Worm (Caenorhabditis elegans) whole organism, young adult: ENCODE results near the gene F53C3.8.

Experiments
- B0019.2 ChIP-seq: fragments of 200-800 bp; sonication (Bioruptor generic); conservative IDR thresholded peaks from 2 replicates; pipeline ENCODE4 v1.3.6; 2022; ENCODE audit warnings: missing genetic modification reagents, missing genetic modification characterization, missing compliant biosample characterization
- F22D6.2 ChIP-seq: sonication (generic microtip); optimal IDR thresholded peaks from 2 replicates; lab custom pipeline; 2016; ENCODE audit warnings: mild to moderate bottlenecking, missing genetic modification characterization, missing compliant biosample characterization
- F33H1.4 ChIP-seq: fragments of 200-800 bp; sonication (Bioruptor generic); IDR thresholded peaks from 2 replicates; pipeline ENCODE4 v1.3.6; 2022; ENCODE audit warnings: missing genetic modification reagents, missing genetic modification characterization, missing compliant biosample characterization
- F37B4.10 ChIP-seq: fragments of 200-800 bp; sonication (Bioruptor generic); IDR thresholded peaks from 2 replicates; pipeline ENCODE4 v1.3.6; 2022; ENCODE audit warnings: missing genetic modification characterization, missing compliant biosample characterization
- F52B5.7 ChIP-seq: sonication (generic microtip); optimal IDR thresholded peaks from 2 replicates; lab custom pipeline; 2016; ENCODE audit warnings: mild to moderate bottlenecking, missing genetic modification characterization, missing compliant biosample characterization
- F55B11.4 ChIP-seq: sonication (generic microtip); optimal IDR thresholded peaks from 2 replicates; lab custom pipeline; 2016; ENCODE audit warnings: missing compliant biosample characterization, missing genetic modification characterization, borderline replicate concordance; ENCODE audit not compliant: insufficient read depth
- T26A5.8 ChIP-seq: sonication (generic microtip); optimal IDR thresholded peaks from 2 replicates; lab custom pipeline; 2016; ENCODE audit warnings: missing genetic modification characterization, missing compliant biosample characterization
- Y56A3A.18 ChIP-seq: fragments of 200-800 bp; sonication (Bioruptor generic); IDR thresholded peaks from 2 replicates; pipeline ENCODE4 v1.3.6; 2022; ENCODE audit warnings: missing genetic modification reagents, missing genetic modification characterization, missing compliant biosample characterization
- Y67H2A.10 ChIP-seq: fragments of 200-800 bp; sonication (Bioruptor generic); conservative IDR thresholded peaks from 2 replicates; pipeline ENCODE4 v1.3.6; 2022; ENCODE audit warnings: missing genetic modification reagents, missing genetic modification characterization, missing compliant biosample characterization
- Y79H2A.3 ChIP-seq: fragments of 200-800 bp; sonication (Bioruptor generic); conservative IDR thresholded peaks from 2 replicates; pipeline ENCODE4 v1.3.6; 2022; ENCODE audit warnings: missing genetic modification reagents, missing genetic modification characterization, missing compliant biosample characterization
- ZK185.1 ChIP-seq: sonication (generic microtip); optimal IDR thresholded peaks from 2 replicates; lab custom pipeline; 2016; ENCODE audit warnings: mild to moderate bottlenecking, missing genetic modification characterization, missing compliant biosample characterization; ENCODE audit not compliant: poor library complexity, severe bottlenecking
- ama-1 ChIP-seq, 3 experiments: fragments of 150-350 bp in 1 of 3; sonication (generic microtip) in 2 of 3; optimal IDR thresholded peaks; 2 replicates each; lab custom pipeline; 2014 to 2018; ENCODE audit warnings: missing biosample characterization in 2 of 3, missing genetic modification characterization in 2 of 3, missing genetic modification reagents in 2 of 3
- atf-7 ChIP-seq: sonication (generic microtip); optimal IDR thresholded peaks from 2 replicates; lab custom pipeline; 2017; ENCODE audit warnings: mild to moderate bottlenecking, missing genetic modification characterization, missing compliant biosample characterization
- ccch-3 ChIP-seq: fragments of 200-800 bp; sonication (Bioruptor generic); optimal IDR thresholded peaks from 2 replicates; lab custom pipeline; 2018; ENCODE audit warnings: mild to moderate bottlenecking, missing genetic modification characterization, missing compliant biosample characterization
- ceh-58 ChIP-seq: fragments of 200-800 bp; sonication (Bioruptor generic); IDR thresholded peaks from 2 replicates; pipeline ENCODE4 v1.3.6; 2022; ENCODE audit warnings: missing genetic modification characterization, missing compliant biosample characterization
- dox-1 ChIP-seq: fragments of 200-800 bp; sonication (Bioruptor generic); IDR thresholded peaks from 2 replicates; pipeline ENCODE4 v1.3.6; 2022; ENCODE audit warnings: missing genetic modification reagents, missing genetic modification characterization, missing compliant biosample characterization
- egrh-3 ChIP-seq: fragments of 200-800 bp; sonication (Bioruptor generic); IDR thresholded peaks from 2 replicates; pipeline ENCODE4 v1.3.6; 2022; ENCODE audit warnings: missing genetic modification reagents, missing genetic modification characterization, missing compliant biosample characterization
- fkh-3 ChIP-seq: sonication (generic microtip); optimal IDR thresholded peaks from 2 replicates; lab custom pipeline; 2016; ENCODE audit warnings: mild to moderate bottlenecking, missing genetic modification characterization, missing compliant biosample characterization
- lin-26 ChIP-seq: fragments of 200-800 bp; sonication (Bioruptor generic); IDR thresholded peaks from 2 replicates; pipeline ENCODE4 v1.3.6; 2022; ENCODE audit warnings: missing genetic modification reagents, missing genetic modification characterization, missing compliant biosample characterization
- lin-35 ChIP-seq, 3 experiments: fragments of 150-350 bp in 2 of 3; sonication (generic microtip) in 1 of 3; optimal IDR thresholded peaks; 2 replicates each; lab custom pipeline; 2014 to 2018; ENCODE audit warnings: missing biosample characterization in 3 of 3, missing genetic modification characterization in 3 of 3, missing genetic modification reagents in 3 of 3
- lsl-1 ChIP-seq: fragments of 200-800 bp; sonication (Bioruptor generic); optimal IDR thresholded peaks from 2 replicates; lab custom pipeline; 2018; ENCODE audit warnings: mild to moderate bottlenecking, missing genetic modification characterization, moderate library complexity, missing compliant biosample characterization
- madf-6 ChIP-seq: fragments of 200-800 bp; sonication (Bioruptor generic); IDR thresholded peaks from 2 replicates; pipeline ENCODE4 v1.3.6; 2022; ENCODE audit warnings: missing genetic modification reagents, missing genetic modification characterization, missing compliant biosample characterization
- madf-8 ChIP-seq: fragments of 200-800 bp; sonication (Bioruptor generic); conservative IDR thresholded peaks from 2 replicates; pipeline ENCODE4 v1.3.6; 2022; ENCODE audit warnings: missing genetic modification reagents, missing genetic modification characterization, missing compliant biosample characterization
- mxl-1 ChIP-seq: sonication (generic microtip); optimal IDR thresholded peaks from 2 replicates; lab custom pipeline; 2016; ENCODE audit warnings: missing genetic modification characterization, missing compliant biosample characterization
- nfyb-1 ChIP-seq: fragments of 200-800 bp; sonication (Bioruptor generic); IDR thresholded peaks from 2 replicates; pipeline ENCODE4 v1.3.6; 2022; ENCODE audit warnings: missing genetic modification reagents, missing genetic modification characterization, missing compliant biosample characterization
- nhr-27 ChIP-seq: fragments of 200-800 bp; sonication (Bioruptor generic); optimal IDR thresholded peaks from 2 replicates; lab custom pipeline; 2018; ENCODE audit warnings: mild to moderate bottlenecking, missing genetic modification characterization, moderate library complexity, missing compliant biosample characterization
- nhr-90 ChIP-seq: sonication (generic microtip); optimal IDR thresholded peaks from 2 replicates; lab custom pipeline; 2016; ENCODE audit warnings: missing genotype, mild to moderate bottlenecking, missing genetic modification characterization, missing compliant biosample characterization
- pbrm-1 ChIP-seq: fragments of 200-800 bp; sonication (Bioruptor generic); IDR thresholded peaks from 2 replicates; pipeline ENCODE4 v1.3.6; 2022; ENCODE audit warnings: missing genetic modification reagents, missing genetic modification characterization, missing compliant biosample characterization
- rcor-1 ChIP-seq: fragments of 200-800 bp; sonication (Bioruptor generic); IDR thresholded peaks from 2 replicates; pipeline ENCODE4 v1.3.6; 2022; ENCODE audit warnings: missing genetic modification reagents, missing genetic modification characterization, missing compliant biosample characterization
- snpc-1.3 ChIP-seq: sonication (generic microtip); optimal IDR thresholded peaks from 2 replicates; lab custom pipeline; 2017; ENCODE audit warnings: missing genetic modification characterization, mild to moderate bottlenecking, missing compliant biosample characterization, antibody characterized with exemption, moderate library complexity, missing genotype, missing genetic modification reagents; ENCODE audit not compliant: insufficient read depth
- snpc-3.4 ChIP-seq: sonication (generic microtip); optimal IDR thresholded peaks from 2 replicates; lab custom pipeline; 2017; ENCODE audit warnings: missing genetic modification characterization, mild to moderate bottlenecking, missing compliant biosample characterization, antibody characterized with exemption, moderate library complexity, missing genotype, missing genetic modification reagents
- somi-1 ChIP-seq: fragments of 200-800 bp; sonication (Bioruptor generic); optimal IDR thresholded peaks from 2 replicates; lab custom pipeline; 2018; ENCODE audit warnings: mild to moderate bottlenecking, missing genetic modification characterization, missing compliant biosample characterization
- tbp1 ChIP-seq: fragments of 200-800 bp; sonication (Bioruptor generic); optimal IDR thresholded peaks from 2 replicates; lab custom pipeline; 2018; ENCODE audit warnings: mild to moderate bottlenecking, missing genetic modification characterization, missing compliant biosample characterization
- tlf-1 ChIP-seq: fragments of 200-800 bp; sonication (Bioruptor generic); optimal IDR thresholded peaks from 2 replicates; lab custom pipeline; 2018; ENCODE audit warnings: mild to moderate bottlenecking, missing genetic modification characterization, missing compliant biosample characterization
- ztf-3 ChIP-seq: fragments of 200-800 bp; sonication (Bioruptor generic); optimal IDR thresholded peaks from 2 replicates; lab custom pipeline; 2018; ENCODE audit warnings: mild to moderate bottlenecking, missing genetic modification characterization, missing compliant biosample characterization

The F53C3.8 gene

ce11 chrII:3891124-3891523 lies at the start of gene F53C3.8:
TSS of gene F53C3.8 (plus strand) at chrII:3891424.
- no peak for TF ChIP-seq ceh-58

- no peak for TF ChIP-seq ccch-3 (GFP tag; lab: Kevin White, UChicago)
- TF ChIP-seq lsl-1: no peak
- TF ChIP-seq lin-35 (GFP tag; optimal IDR thresholded peaks at IDR 0.05; lab: Kevin White, UChicago): no peak
Measured at ce11 chrII:3843305-3843704, 47.9 kb upstream of the F53C3.8 start, which contains the start of the genes C17A2.7 and C17A2.3. TSS of gene C17A2.7 (minus strand) at chrII:3843405. TSS of gene C17A2.3 (plus strand) at chrII:3843609.

ce11 chrII:3846028-3846427 lies 45.2 kb upstream of the F53C3.8 start, which contains the start of gene C17A2.2:
TSS of gene C17A2.2 (plus strand) at chrII:3846328.
- TF ChIP-seq F52B5.7 (tag; lab: Kevin White, UChicago): no peak
- TF ChIP-seq Y79H2A.3 (GFP tag; lab: Robert Waterston, UW): no peak
- no peak for TF ChIP-seq egrh-3 (GFP tag; lab: Robert Waterston, UW)
- TF ChIP-seq rcor-1 (GFP tag; lab: Robert Waterston, UW): no peak

- TF ChIP-seq F22D6.2 (tag; lab: Kevin White, UChicago) (no peak), madf-6 (GFP tag; lab: Robert Waterston, UW) (no peak), dox-1 (no peak), lin-35 (GFP tag; optimal IDR thresholded peaks at IDR 0.05; lab: Kevin White, UChicago) (no peak), fkh-3 (tag; lab: Kevin White, UChicago) (no peak), F33H1.4 (no peak), atf-7 (tag; lab: Kevin White, UChicago) (no peak), pbrm-1 (GFP tag; lab: Robert Waterston, UW) (no peak), lin-26 (GFP tag; lab: Robert Waterston, UW) (no peak)
Measured at ce11 chrII:3850655-3851054, 40.6 kb upstream of the F53C3.8 start, which contains the start of gene nhr-72. TSS of gene nhr-72 (minus strand) at chrII:3850755.

ce11 chrII:3852654-3853053 lies 38.6 kb upstream of the F53C3.8 start, which contains the start of gene nhr-257:
TSS of gene nhr-257 (plus strand) at chrII:3852954.
- TF ChIP-seq Y79H2A.3 (GFP tag; lab: Robert Waterston, UW) (no peak), nhr-27 (no peak), F55B11.4 (no peak), somi-1 (GFP tag; lab: Kevin White, UChicago) (no peak), tbp1 (no peak), lsl-1 (no peak), ama-1 (optimal IDR thresholded peaks at IDR 0.05; lab: Kevin White, UChicago) (no peak), ama-1 (GFP tag; optimal IDR thresholded peaks at IDR 0.05; lab: Kevin White, UChicago) (no peak), Y67H2A.10 (GFP tag; lab: Robert Waterston, UW) (no peak), T26A5.8 (tag; lab: Kevin White, UChicago) (no peak), nhr-90 (no peak), F33H1.4 (no peak), B0019.2 (no peak), Y56A3A.18 (no peak), madf-8 (no peak), nfyb-1 (no peak), tlf-1 (no peak), snpc-3.4 (tag; lab: Kevin White, UChicago) (no peak), F37B4.10 (GFP tag; lab: Robert Waterston, UW) (no peak)
- TF ChIP-seq, all 124 proteins: peak for 0

- TF ChIP-seq nhr-90 (no peak), mxl-1 (tag; lab: Kevin White, UChicago) (no peak), ZK185.1 (tag; lab: Kevin White, UChicago) (no peak), snpc-1.3 (tag; lab: Kevin White, UChicago) (no peak), madf-8 (no peak), ztf-3 (GFP tag; lab: Kevin White, UChicago) (no peak)
Measured at ce11 chrII:3860826-3861225, 30.4 kb upstream of the F53C3.8 start, which contains the start of gene oac-11. TSS of gene oac-11 (minus strand) at chrII:3860926.
